Fruit fly (Drosophila melanogaster) whole organism: ENCODE data around the gene hob.

Source experiments
- CG8478 ChIP-seq: fragments of >200 bp; optimal IDR thresholded peaks from 2 replicates; lab custom pipeline; 2018; ENCODE audit warnings: inconsistent platforms
- Dll ChIP-seq: fragments of >200 bp; optimal IDR thresholded peaks from 2 replicates; lab custom pipeline; 2017
- EcR ChIP-seq, 2 experiments: fragments of >200 bp; optimal IDR thresholded peaks; 2 replicates each; lab custom pipeline; 2017; ENCODE audit warnings: missing biosample characterization in 2 of 2, missing genetic modification characterization in 2 of 2, missing genetic modification reagents in 2 of 2
- pan ChIP-seq: fragments of >200 bp; optimal IDR thresholded peaks from 2 replicates; lab custom pipeline; 2017
- psq ChIP-seq: fragments of >200 bp; optimal IDR thresholded peaks from 2 replicates; lab custom pipeline; 2017
- usp ChIP-seq: fragments of >200 bp; optimal IDR thresholded peaks from 2 replicates; lab custom pipeline; 2017; ENCODE audit warnings: missing biosample characterization, missing genetic modification characterization, mixed read lengths

DNA sequence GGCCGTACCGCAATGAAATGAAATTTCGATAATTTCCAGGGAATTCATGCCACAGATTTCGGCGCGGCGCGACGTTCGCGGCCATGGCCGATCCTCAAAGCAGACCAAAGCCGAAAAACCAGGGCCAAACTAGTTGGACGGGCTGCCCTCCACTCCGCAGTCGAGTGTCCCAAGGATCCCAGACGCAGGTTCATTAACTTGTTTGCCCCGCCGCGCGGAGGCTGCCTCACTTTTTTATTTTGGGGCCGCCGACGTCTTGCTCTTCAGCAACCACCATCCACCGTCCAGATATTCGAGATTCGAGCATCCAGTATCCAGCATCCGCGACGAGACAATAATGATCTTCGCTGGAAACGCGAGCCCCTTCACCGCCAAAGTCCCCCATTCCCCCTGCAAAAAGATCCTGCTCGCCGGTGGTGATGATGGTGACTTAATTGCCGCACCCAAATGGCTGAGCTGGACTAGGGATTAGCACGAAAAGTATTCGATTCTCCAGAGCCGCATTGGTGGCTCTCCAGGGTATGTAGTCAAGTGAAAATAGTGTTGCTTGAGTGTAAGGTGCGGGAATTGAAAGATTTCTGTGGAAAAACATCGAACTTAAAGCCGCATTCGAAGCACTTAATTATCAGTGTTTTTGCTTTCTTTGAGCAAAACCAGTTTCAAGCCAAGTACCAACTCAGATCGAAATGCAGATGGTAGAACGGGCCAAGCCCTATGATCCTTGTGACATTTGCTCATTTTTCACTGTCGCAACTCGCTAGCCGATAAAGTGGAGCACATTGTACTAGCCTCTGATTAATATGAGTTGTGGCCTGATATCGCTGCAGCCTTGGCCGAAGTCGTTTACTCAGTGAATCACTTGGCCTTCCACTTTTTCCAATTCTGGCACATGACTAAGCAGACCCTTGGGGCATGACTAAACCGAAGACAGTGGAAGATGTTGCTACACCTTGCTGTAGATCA is 23.7 kb upstream of the hob start:
- TF ChIP-seq pan (lab: Kevin White, UChicago) (no peak), psq (lab: Kevin White, UChicago) (no peak), usp (GFP tag; lab: Kevin White, UChicago) (no peak), EcR (GFP tag; optimal IDR thresholded peaks at IDR 0.05; lab: Kevin White, UChicago) (peak; percentile 43 to 69), CG8478 (lab: Kevin White, UChicago) (no peak), Dll (lab: Kevin White, UChicago) (no peak)
